Worm (Caenorhabditis elegans): ENCODE data around the gene K03H6.5.

Gene K03H6.5

ce11 chrIV:1536316-1536715, at the start of gene K03H6.5:
Gene K03H6.5 (minus strand): TSS chrIV:1536416.
- TF ChIP-seq dao-5 (tag; optimal IDR thresholded peaks at IDR 0.05), result no peak
- no peak for TF ChIP-seq him-1 (tag; optimal IDR thresholded peaks at IDR 0.05)
- TF ChIP-seq W03F9.2 (tag; optimal IDR thresholded peaks at IDR 0.05), result no peak

DNA sequence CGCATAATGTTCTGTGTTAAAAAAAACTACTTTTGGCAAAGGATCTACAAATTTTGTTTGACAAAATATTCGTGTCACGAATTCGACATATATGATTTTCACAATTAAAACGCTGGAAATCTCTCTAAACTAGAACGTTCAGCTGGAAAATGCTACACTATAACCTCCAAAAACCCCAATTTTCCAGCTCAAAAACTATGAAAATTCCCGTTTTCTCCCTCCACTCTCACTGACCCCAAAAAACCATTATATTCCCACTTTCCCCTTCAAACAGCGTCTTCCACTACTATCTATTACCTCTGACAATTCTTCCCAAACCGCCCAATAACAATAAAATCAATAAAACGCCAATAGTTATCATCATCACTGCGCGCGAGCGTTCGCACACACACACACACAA, 40.5 kb upstream of the K03H6.5 start, which contains the start of gene Y41D4B.14:
TSS of gene Y41D4B.14 (plus strand) at position 301 of the 400 bp plus-strand sequence.
- TF ChIP-seq dao-5 (tag; optimal IDR thresholded peaks at IDR 0.05) (no peak), W03F9.2 (tag; optimal IDR thresholded peaks at IDR 0.05) (no peak), him-1 (tag; optimal IDR thresholded peaks at IDR 0.05) (no peak)

DNA sequence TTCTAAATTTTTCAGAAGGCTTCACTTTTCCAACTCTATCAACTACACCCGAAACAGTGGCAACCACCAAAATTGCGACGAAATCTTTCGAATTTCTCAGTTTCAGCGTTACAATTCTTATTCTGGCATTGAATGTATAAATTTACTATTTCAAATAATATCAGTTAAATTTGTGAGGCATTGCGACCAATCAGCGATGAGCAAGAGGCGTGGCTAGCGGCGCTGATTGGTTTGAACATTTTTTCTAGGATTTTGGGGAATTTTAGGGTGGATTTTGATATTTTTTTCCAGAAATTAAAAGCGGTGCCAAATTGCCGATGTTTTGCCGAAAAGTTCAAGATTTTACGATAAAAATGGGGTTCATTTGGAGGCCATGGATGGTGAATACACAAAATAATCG, 31.4 kb upstream of the K03H6.5 start:
- no peak for TF ChIP-seq him-1 (tag; optimal IDR thresholded peaks at IDR 0.05)
- TF ChIP-seq dao-5 (tag; optimal IDR thresholded peaks at IDR 0.05), result no peak
- TF ChIP-seq W03F9.2 (tag; optimal IDR thresholded peaks at IDR 0.05), result no peak

DNA sequence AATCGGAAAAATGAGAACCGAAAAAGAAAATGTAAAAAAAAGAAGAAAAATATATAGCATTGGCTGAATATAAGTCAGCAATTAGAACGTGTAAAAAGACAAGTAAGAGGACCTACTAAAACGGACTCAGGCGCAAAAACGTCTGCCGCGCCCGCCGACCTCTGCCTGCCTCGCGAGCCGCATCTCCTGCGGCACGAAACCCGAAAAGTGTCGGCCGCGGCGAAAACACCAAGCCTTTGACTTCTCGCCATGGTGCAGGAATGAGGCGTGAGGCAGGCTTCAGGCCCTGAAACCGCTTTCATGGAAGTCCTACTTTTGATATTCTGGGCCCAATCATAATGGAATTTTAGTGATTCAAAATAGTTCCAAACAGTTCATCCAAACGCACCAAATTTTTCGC, 29.5 kb upstream of the K03H6.5 start:
- no peak for TF ChIP-seq W03F9.2 (tag; optimal IDR thresholded peaks at IDR 0.05)
- no peak for TF ChIP-seq dao-5 (tag; optimal IDR thresholded peaks at IDR 0.05)
- TF ChIP-seq him-1 (tag; optimal IDR thresholded peaks at IDR 0.05), result no peak

DNA sequence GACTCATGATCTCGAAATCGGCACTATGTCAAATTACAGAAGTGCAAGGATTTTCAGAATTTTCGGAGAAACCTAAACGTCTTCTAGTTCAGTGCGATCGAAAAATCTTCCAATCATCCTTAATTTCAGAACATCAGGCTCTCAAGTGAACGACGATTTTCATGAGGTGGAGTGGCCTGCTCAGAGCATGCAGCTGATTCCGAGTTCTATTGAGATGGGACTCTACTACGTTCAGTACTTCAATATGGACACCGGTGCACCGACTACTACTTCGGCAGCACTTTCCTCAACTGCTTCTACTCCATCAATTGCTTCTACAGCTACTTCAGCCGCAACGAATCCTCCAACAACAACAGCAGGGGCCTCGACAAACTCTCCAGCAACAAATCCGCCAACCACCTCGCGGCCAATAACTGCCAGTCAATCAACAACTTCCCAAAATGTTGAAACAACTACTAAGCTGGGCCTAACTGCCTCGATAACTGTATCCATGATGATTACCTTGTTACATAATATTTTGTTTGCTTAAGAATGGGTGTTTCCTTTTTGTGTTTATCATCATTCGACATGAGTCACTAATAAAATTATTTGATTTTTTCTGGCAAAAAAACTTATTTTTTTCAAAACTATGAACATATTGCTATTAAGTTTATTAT, 27.4 kb upstream of the K03H6.5 start, which contains the start of gene Y41D4B.15:
TSS of gene Y41D4B.15 (plus strand) at position 606 of the 656 bp plus-strand sequence.
- TF ChIP-seq him-1 (tag; optimal IDR thresholded peaks at IDR 0.05) (no peak), W03F9.2 (tag; optimal IDR thresholded peaks at IDR 0.05) (no peak), dao-5 (tag; optimal IDR thresholded peaks at IDR 0.05) (no peak)

DNA sequence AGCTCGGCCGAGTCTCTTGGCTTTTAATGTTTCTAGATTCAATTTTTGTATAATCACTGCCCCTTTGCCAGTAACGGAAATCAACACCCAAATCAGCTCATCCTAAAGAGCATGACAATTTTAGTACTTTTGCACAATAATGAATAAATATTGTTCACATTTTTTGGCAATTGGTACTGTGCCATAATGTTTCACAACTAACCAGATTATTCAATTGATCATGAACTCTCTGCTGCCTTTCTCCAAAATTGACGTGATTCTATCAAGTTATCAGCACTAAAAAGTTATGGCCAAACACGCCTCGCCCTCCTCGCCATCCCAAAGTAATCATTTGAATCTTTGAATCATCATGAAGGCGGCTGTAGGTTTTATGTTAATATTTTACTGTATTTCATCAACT, 25.7 kb upstream of the K03H6.5 start, which contains the start of gene hpo-6:
TSS of gene hpo-6 (plus strand) at position 301 of the 400 bp plus-strand sequence.
- TF ChIP-seq him-1 (tag; optimal IDR thresholded peaks at IDR 0.05) (no peak), W03F9.2 (tag; optimal IDR thresholded peaks at IDR 0.05) (no peak), dao-5 (tag; optimal IDR thresholded peaks at IDR 0.05) (no peak)

DNA sequence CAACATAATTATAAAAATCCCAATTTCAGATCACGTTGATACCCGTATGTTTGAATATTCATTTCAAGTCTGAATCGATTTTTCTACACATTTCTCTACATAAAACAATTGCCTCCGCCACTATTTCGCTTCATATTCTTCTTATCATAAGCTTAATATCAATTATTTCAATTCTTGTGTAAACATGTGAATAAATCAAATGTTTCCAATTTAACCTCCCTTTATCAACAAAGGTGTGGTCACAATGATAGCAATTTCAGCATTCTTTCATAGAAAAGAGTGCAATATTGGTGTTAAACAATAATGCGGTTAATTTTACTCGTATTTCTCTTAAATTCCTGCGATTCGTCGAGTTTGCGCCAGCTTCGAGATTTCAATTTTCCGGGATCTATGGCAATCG, 23.7 kb upstream of the K03H6.5 start, which contains the start of gene Y41D4B.17:
TSS of gene Y41D4B.17 (plus strand) at position 174 of the 400 bp plus-strand sequence.
- no peak for TF ChIP-seq dao-5 (tag; optimal IDR thresholded peaks at IDR 0.05)
- no peak for TF ChIP-seq W03F9.2 (tag; optimal IDR thresholded peaks at IDR 0.05)
- no peak for TF ChIP-seq him-1 (tag; optimal IDR thresholded peaks at IDR 0.05)

- TF ChIP-seq W03F9.2 (tag; optimal IDR thresholded peaks at IDR 0.05) (no peak), him-1 (tag; optimal IDR thresholded peaks at IDR 0.05) (no peak), dao-5 (tag; optimal IDR thresholded peaks at IDR 0.05) (no peak)
Observed at ce11 chrIV:1555021-1555720, 19.0 kb upstream of the K03H6.5 start, which contains the start of gene C34H4.1. Gene C34H4.1 (plus strand): TSS chrIV:1555579.

ce11 chrIV:1553195-1553918, 17.1 kb upstream of the K03H6.5 start, which contains the start of gene C34H4.2:
Gene C34H4.2 (plus strand): TSS chrIV:1553752.
- TF ChIP-seq him-1 (tag; optimal IDR thresholded peaks at IDR 0.05) (no peak), dao-5 (tag; optimal IDR thresholded peaks at IDR 0.05) (no peak), W03F9.2 (tag; optimal IDR thresholded peaks at IDR 0.05) (no peak)

ce11 chrIV:1550578-1550977, 14.4 kb upstream of the K03H6.5 start, which contains the start of gene tag-244:
Gene tag-244 (plus strand): TSS chrIV:1550878.
- TF ChIP-seq him-1 (tag; optimal IDR thresholded peaks at IDR 0.05) (no peak), dao-5 (tag; optimal IDR thresholded peaks at IDR 0.05) (no peak), W03F9.2 (tag; optimal IDR thresholded peaks at IDR 0.05) (no peak)

DNA sequence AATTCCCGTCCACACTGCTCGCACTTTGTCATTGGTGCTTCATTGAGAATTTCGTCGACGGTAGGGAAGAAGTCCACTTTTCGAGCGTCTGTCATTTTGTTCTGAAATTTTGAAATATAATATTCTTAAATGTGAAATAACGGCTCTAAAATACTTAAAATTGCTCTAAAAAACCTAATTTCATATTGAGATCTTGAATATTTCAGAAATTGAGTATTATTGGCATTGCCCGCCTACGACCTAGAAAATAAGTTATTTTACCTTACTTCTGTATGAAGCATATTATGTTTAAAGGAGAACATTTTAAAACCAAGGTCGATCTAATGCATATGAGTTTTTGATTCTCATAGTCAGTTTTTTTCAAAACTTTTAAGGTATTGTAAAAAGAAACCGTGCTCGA, 13.9 kb upstream of the K03H6.5 start, which contains the start of gene C34H4.5:
TSS of gene C34H4.5 (minus strand) at position 101 of the 400 bp plus-strand sequence.
- TF ChIP-seq him-1 (tag; optimal IDR thresholded peaks at IDR 0.05) (no peak), dao-5 (tag; optimal IDR thresholded peaks at IDR 0.05) (no peak), W03F9.2 (tag; optimal IDR thresholded peaks at IDR 0.05) (no peak)

- TF ChIP-seq him-1 (tag; optimal IDR thresholded peaks at IDR 0.05) (no peak), dao-5 (tag; optimal IDR thresholded peaks at IDR 0.05) (no peak), W03F9.2 (tag; optimal IDR thresholded peaks at IDR 0.05) (no peak)
Observed at ce11 chrIV:1549095-1550093, 13.2 kb upstream of the K03H6.5 start.
